Fruit fly (Drosophila melanogaster): ENCODE results near the gene Kul.

DNA sequence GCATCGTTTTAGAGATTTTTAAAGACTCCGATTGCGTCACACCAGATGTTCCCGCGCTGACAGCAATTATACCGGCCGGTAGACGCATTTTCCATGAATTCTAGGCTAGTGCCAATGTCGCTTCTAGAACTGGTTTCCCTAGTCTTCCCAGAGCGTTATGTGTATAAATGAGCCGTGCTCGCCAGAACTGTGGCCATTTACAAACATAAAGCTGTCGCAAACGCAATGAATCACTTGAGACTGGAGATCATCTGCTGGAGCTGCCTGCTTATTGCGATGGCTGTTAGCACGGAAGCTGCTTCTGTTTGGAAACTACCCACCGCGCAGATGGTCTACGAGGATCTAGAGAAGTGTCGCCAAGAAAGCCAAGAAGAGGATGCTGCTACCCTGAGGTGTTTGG is 11.3 kb upstream of the Kul start, which contains the start of gene Obp99d:
- TF ChIP-seq Sin3A (optimal IDR thresholded peaks at IDR 0.05) (no peak), ttk (optimal IDR thresholded peaks at IDR 0.05) (no peak), h (optimal IDR thresholded peaks at IDR 0.05) (no peak), psq (optimal IDR thresholded peaks at IDR 0.05) (no peak), insv (optimal IDR thresholded peaks at IDR 0.05) (no peak)

Data from Kc167 (cell line).